Worm (Caenorhabditis elegans): Measurements from ENCODE around the gene angl-1.

ce11 chrV:2621879-2622278 is 31.0 kb upstream of the angl-1 start, which contains the start of gene srh-271:
- TF ChIP-seq F22D6.2 (tag; optimal IDR thresholded peaks at IDR 0.05) (no peak), F55B11.4 (tag; optimal IDR thresholded peaks at IDR 0.05; ENCODE audit: borderline replicate concordance, insufficient read depth) (no peak), unc-130 (GFP tag; optimal IDR thresholded peaks at IDR 0.05) (no peak), Y79H2A.3 (GFP tag; conservative IDR thresholded peaks at IDR 0.05) (no peak), madf-10 (tag; optimal IDR thresholded peaks at IDR 0.05) (no peak), ama-1 (optimal IDR thresholded peaks at IDR 0.05) (no peak), ama-1 (GFP tag; optimal IDR thresholded peaks at IDR 0.05) (no peak), F39B2.1 (GFP tag; IDR thresholded peaks at IDR 0.05) (no peak), Y53G8AR.9 (GFP tag; conservative IDR thresholded peaks at IDR 0.05) (no peak), F49E8.2 (tag; optimal IDR thresholded peaks at IDR 0.05; ENCODE audit: insufficient read depth) (no peak), madf-8 (GFP tag; conservative IDR thresholded peaks at IDR 0.05) (no peak), attf-5 (GFP tag; optimal IDR thresholded peaks at IDR 0.05) (no peak)

Measured in whole organism, young adult.